Worm (Caenorhabditis elegans) whole organism, young adult: Measurements from ENCODE around the gene pat-9.

Source experiments
- F22D6.2 ChIP-seq: sonication (generic microtip); optimal IDR thresholded peaks from 2 replicates; lab custom pipeline; 2016; ENCODE audit warnings: mild to moderate bottlenecking, missing genetic modification characterization, missing compliant biosample characterization
- T26A5.8 ChIP-seq: sonication (generic microtip); optimal IDR thresholded peaks from 2 replicates; lab custom pipeline; 2016; ENCODE audit warnings: missing genetic modification characterization, missing compliant biosample characterization
- ama-1 ChIP-seq, 3 experiments: fragments of 150-350 bp in 1 of 3; sonication (generic microtip) in 2 of 3; optimal IDR thresholded peaks; 2 replicates each; lab custom pipeline; 2014 to 2018; ENCODE audit warnings: missing biosample characterization in 2 of 3, missing genetic modification characterization in 2 of 3, missing genetic modification reagents in 2 of 3
- bed-2 ChIP-seq: fragments of 200-800 bp; sonication (Bioruptor generic); IDR thresholded peaks from 2 replicates; pipeline ENCODE4 v1.3.6; 2022; ENCODE audit warnings: missing genetic modification reagents, missing genetic modification characterization, missing compliant biosample characterization
- lin-40 ChIP-seq: sonication (generic microtip); optimal IDR thresholded peaks from 2 replicates; lab custom pipeline; 2016; ENCODE audit warnings: missing genetic modification characterization, mild to moderate bottlenecking, missing compliant biosample characterization, missing genotype, missing genetic modification reagents
- nfya-2 ChIP-seq: fragments of 200-800 bp; sonication (Bioruptor generic); IDR thresholded peaks from 2 replicates; pipeline ENCODE4 v1.3.6; 2022; ENCODE audit warnings: missing genetic modification reagents, missing genetic modification characterization, missing compliant biosample characterization
- pha-4 ChIP-seq: fragments of 150-350 bp; sonication (generic microtip); optimal IDR thresholded peaks from 2 replicates; lab custom pipeline; 2014; ENCODE audit warnings: missing biosample characterization, missing genetic modification reagents, missing genetic modification characterization
- ztf-18 ChIP-seq: sonication (generic microtip); optimal IDR thresholded peaks from 2 replicates; lab custom pipeline; 2016; ENCODE audit warnings: missing genotype, mild to moderate bottlenecking, missing genetic modification characterization, missing compliant biosample characterization

ce11 chrX:16494630-16495029, 42.1 kb upstream of the pat-9 start, which contains the start of gene K05G3.2:
- TF ChIP-seq ztf-18 (tag; lab: Kevin White, UChicago) (no peak), T26A5.8 (tag; lab: Kevin White, UChicago) (no peak), ama-1 (optimal IDR thresholded peaks at IDR 0.05; lab: Kevin White, UChicago) (no peak), ama-1 (GFP tag; optimal IDR thresholded peaks at IDR 0.05; lab: Kevin White, UChicago) (no peak), bed-2 (GFP tag; lab: Robert Waterston, UW) (no peak), F22D6.2 (no peak), pha-4 (tag; lab: Kevin White, UChicago) (no peak), lin-40 (tag; lab: Kevin White, UChicago) (no peak), nfya-2 (GFP tag; lab: Robert Waterston, UW) (no peak)
